Worm (Caenorhabditis elegans) whole organism, L3 larva: ENCODE data around the gene C07G1.15.

Experiments
- aly-2 ChIP-seq: fragments of 150-350 bp; optimal IDR thresholded peaks from 2 replicates; lab custom pipeline; 2014; ENCODE audit warnings: missing biosample characterization, missing genetic modification characterization
- ama-1 ChIP-seq: fragments of 150-350 bp; optimal IDR thresholded peaks from 2 replicates; lab custom pipeline; 2018
- daf-12 ChIP-seq: fragments of 150-350 bp; optimal IDR thresholded peaks from 2 replicates; lab custom pipeline; 2014; ENCODE audit warnings: missing biosample characterization, missing genetic modification reagents, missing genetic modification characterization
- fkh-10 ChIP-seq: sonication (generic microtip); optimal IDR thresholded peaks from 2 replicates; lab custom pipeline; 2017; ENCODE audit warnings: missing biosample characterization, missing genetic modification reagents, missing genetic modification characterization
- nhr-12 ChIP-seq: fragments of 150-350 bp; optimal IDR thresholded peaks from 2 replicates; lab custom pipeline; 2014; ENCODE audit warnings: missing biosample characterization, missing genetic modification characterization
- nhr-237 ChIP-seq: fragments of 150-350 bp; optimal IDR thresholded peaks from 2 replicates; lab custom pipeline; 2014; ENCODE audit warnings: missing biosample characterization, missing genetic modification characterization
- nhr-77 ChIP-seq: fragments of 150-350 bp; optimal IDR thresholded peaks from 2 replicates; lab custom pipeline; 2014; ENCODE audit warnings: missing biosample characterization, missing genetic modification characterization
- ztf-11 ChIP-seq: fragments of 150-350 bp; optimal IDR thresholded peaks from 2 replicates; lab custom pipeline; 2014; ENCODE audit warnings: missing biosample characterization, missing genetic modification characterization

DNA sequence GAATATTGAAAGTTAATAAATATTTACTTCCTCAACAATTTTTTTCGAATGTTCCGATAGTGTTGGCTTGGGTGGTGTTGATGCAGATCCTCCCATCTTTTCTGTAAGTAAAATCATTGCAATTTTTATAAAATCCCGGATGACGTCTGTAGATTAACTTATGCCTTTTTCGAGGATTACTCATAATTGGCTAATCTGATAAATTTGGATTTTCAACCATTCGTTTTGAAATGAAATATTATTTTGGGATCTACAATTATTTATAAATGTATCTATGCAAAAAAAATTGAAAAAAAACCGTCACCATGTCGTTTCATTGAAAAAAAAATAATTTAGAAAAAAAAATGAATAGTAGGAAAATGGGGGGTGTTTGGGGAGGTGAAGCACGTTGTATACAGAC, 31.4 kb downstream of the C07G1.15 start, which contains the start of gene glrx-22:
- TF ChIP-seq nhr-12 (tag; lab: Kevin White, UChicago) (no peak), daf-12 (no peak), nhr-237 (tag; lab: Kevin White, UChicago) (no peak), aly-2 (tag; lab: Kevin White, UChicago) (no peak), ama-1 (no peak), nhr-77 (no peak), fkh-10 (GFP tag; lab: Kevin White, UChicago) (no peak), ztf-11 (tag; lab: Kevin White, UChicago) (no peak)
